Fruit fly (Drosophila melanogaster) Kc167 (cell line): ENCODE data around the gene CG17816.

Experiments used
- h ChIP-seq: fragments of >200 bp; optimal IDR thresholded peaks from 3 replicates; lab custom pipeline; 2018; ENCODE audit warnings: missing external identifiers
- insv ChIP-seq: fragments of >200 bp; optimal IDR thresholded peaks from 3 replicates; lab custom pipeline; 2018; ENCODE audit warnings: missing external identifiers

- TF ChIP-seq h (lab: Kevin White, UChicago), result no peak
- no peak for TF ChIP-seq insv (lab: Kevin White, UChicago)
Observed at dm6 chr3R:7902313-7902872, 15.9 kb upstream of the CG17816 start, which contains the start of gene mRpS9.
